Fruit fly (Drosophila melanogaster) whole organism, pupa: Measurements from ENCODE around the gene CG18748.

Experiments
- CG10348 ChIP-seq: fragments of 200-800 bp; sonication (Bioruptor generic); IDR thresholded peaks from 2 replicates; pipeline ENCODE4 v1.3.6; 2022; ENCODE audit warnings: missing biosample characterization, missing genetic modification characterization
- fd96Ca ChIP-seq: fragments of 200-800 bp; sonication (Bioruptor generic); IDR thresholded peaks from 3 replicates; pipeline ENCODE4 v1.3.6; 2022; ENCODE audit warnings: missing biosample characterization, missing genetic modification characterization

- TF ChIP-seq CG10348 (no peak), fd96Ca (GFP tag; lab: Robert Waterston, UW) (no peak)
These were observed 23.8 kb upstream of the CG18748 start, which contains the start of gene CG31473 for dm6 chr3R:7811514-7811913.
